Fruit fly (Drosophila melanogaster) whole organism, prepupa: ENCODE results near the gene msd5.

Experiments
- Blimp-1 ChIP-seq: fragments of 200-800 bp; sonication (Bioruptor generic); optimal IDR thresholded peaks from 3 replicates; lab custom pipeline; 2017; ENCODE audit warnings: missing biosample characterization, missing genetic modification characterization, mild to moderate bottlenecking, moderate library complexity, missing genetic modification reagents
- CG10631 ChIP-seq: fragments of 200-800 bp; sonication (Bioruptor generic); optimal IDR thresholded peaks from 2 replicates; lab custom pipeline; 2016; ENCODE audit warnings: missing biosample characterization, missing genetic modification characterization
- CG10669 ChIP-seq: fragments of 200-800 bp; sonication (Bioruptor generic); optimal IDR thresholded peaks from 3 replicates; lab custom pipeline; 2018; ENCODE audit warnings: missing biosample characterization, mild to moderate bottlenecking, missing genetic modification characterization, moderate library complexity
- CG11294 ChIP-seq: fragments of 200-800 bp; sonication (Bioruptor generic); IDR thresholded peaks from 2 replicates; pipeline ENCODE4 v1.3.6; 2022; ENCODE audit warnings: missing biosample characterization, missing genetic modification characterization
- CG11762 ChIP-seq: fragments of 200-800 bp; sonication (Bioruptor generic); optimal IDR thresholded peaks from 3 replicates; lab custom pipeline; 2016; ENCODE audit warnings: missing biosample characterization, missing genetic modification characterization; ENCODE audit not compliant: insufficient read depth
- CG1621 ChIP-seq: fragments of 200-800 bp; sonication (Bioruptor generic); optimal IDR thresholded peaks from 3 replicates; lab custom pipeline; 2018; ENCODE audit warnings: missing biosample characterization, mild to moderate bottlenecking, missing genetic modification characterization
- CG31627 ChIP-seq: fragments of 200-800 bp; sonication (Bioruptor generic); optimal IDR thresholded peaks from 3 replicates; lab custom pipeline; 2016; ENCODE audit warnings: missing biosample characterization, missing genetic modification characterization
- CG32006 ChIP-seq: fragments of 200-800 bp; sonication (Bioruptor generic); optimal IDR thresholded peaks from 3 replicates; lab custom pipeline; 2017; ENCODE audit warnings: missing biosample characterization, mild to moderate bottlenecking, missing genetic modification characterization
- CG4318 ChIP-seq: fragments of 200-800 bp; sonication (Bioruptor generic); optimal IDR thresholded peaks from 3 replicates; lab custom pipeline; 2017; ENCODE audit warnings: missing biosample characterization, mild to moderate bottlenecking, missing genetic modification characterization
- CG6163 ChIP-seq: fragments of 200-800 bp; sonication (Bioruptor generic); IDR thresholded peaks from 3 replicates; pipeline ENCODE4 v1.3.6; 2022; ENCODE audit warnings: missing biosample characterization, missing genetic modification characterization
- CG6276 ChIP-seq: fragments of 200-800 bp; sonication (Bioruptor generic); optimal IDR thresholded peaks from 2 replicates; lab custom pipeline; 2017; ENCODE audit warnings: missing biosample characterization, mild to moderate bottlenecking, missing genetic modification characterization
- CG6792 ChIP-seq: fragments of 200-800 bp; sonication (Bioruptor generic); optimal IDR thresholded peaks from 3 replicates; lab custom pipeline; 2016; ENCODE audit warnings: missing biosample characterization, missing genetic modification characterization
- CG6854 ChIP-seq: fragments of 200-800 bp; sonication (Bioruptor generic); optimal IDR thresholded peaks from 2 replicates; lab custom pipeline; 2017; ENCODE audit warnings: missing biosample characterization, mild to moderate bottlenecking, missing genetic modification characterization
- CG7368 ChIP-seq: fragments of 200-800 bp; sonication (Bioruptor generic); optimal IDR thresholded peaks from 3 replicates; lab custom pipeline; 2016; ENCODE audit warnings: missing biosample characterization, missing genetic modification characterization
- CG8119 ChIP-seq: fragments of 200-800 bp; sonication (Bioruptor generic); IDR thresholded peaks from 3 replicates; pipeline ENCODE4 v1.3.6; 2022; ENCODE audit warnings: missing biosample characterization, missing genetic modification characterization
- CG8319 ChIP-seq: fragments of 200-800 bp; sonication (Bioruptor generic); optimal IDR thresholded peaks from 3 replicates; lab custom pipeline; 2016; ENCODE audit warnings: missing biosample characterization, missing genetic modification characterization
- CG8632 ChIP-seq: fragments of 200-800 bp; sonication (Bioruptor generic); optimal IDR thresholded peaks from 3 replicates; lab custom pipeline; 2016; ENCODE audit warnings: missing biosample characterization, missing genetic modification characterization
- CG9139 ChIP-seq: fragments of 200-800 bp; sonication (Bioruptor generic); optimal IDR thresholded peaks from 3 replicates; lab custom pipeline; 2017; ENCODE audit warnings: missing biosample characterization, mild to moderate bottlenecking, missing genetic modification characterization
- Eip75B ChIP-seq: fragments of 200-800 bp; sonication (Bioruptor generic); optimal IDR thresholded peaks from 3 replicates; lab custom pipeline; 2016; ENCODE audit warnings: missing biosample characterization, missing genetic modification characterization
- Eip78C ChIP-seq: fragments of 200-800 bp; sonication (Bioruptor generic); peaks from one replicate; lab custom pipeline; 2016; ENCODE audit warnings: missing biosample characterization, missing genetic modification characterization
- Ets21C ChIP-seq: fragments of 200-800 bp; sonication (Bioruptor generic); optimal IDR thresholded peaks from 3 replicates; lab custom pipeline; 2016; ENCODE audit warnings: missing biosample characterization, missing genetic modification characterization
- Ets96B ChIP-seq: fragments of 200-800 bp; optimal IDR thresholded peaks from 2 replicates; lab custom pipeline; 2019; ENCODE audit warnings: missing biosample characterization, mild to moderate bottlenecking, missing genetic modification characterization, moderate library complexity
- Gug ChIP-seq: fragments of 200-800 bp; sonication (Bioruptor generic); IDR thresholded peaks from 2 replicates; pipeline ENCODE4 v1.3.6; 2022; ENCODE audit warnings: missing biosample characterization, missing genetic modification characterization
- Hr39 ChIP-seq: fragments of 200-800 bp; sonication (Bioruptor generic); optimal IDR thresholded peaks from 2 replicates; lab custom pipeline; 2016; ENCODE audit warnings: missing biosample characterization, missing genetic modification characterization
- Lpt ChIP-seq: fragments of 200-800 bp; sonication (Bioruptor generic); optimal IDR thresholded peaks from 3 replicates; lab custom pipeline; 2016; ENCODE audit warnings: missing biosample characterization, missing genetic modification characterization
- Smox ChIP-seq: fragments of 200-800 bp; sonication (Bioruptor generic); optimal IDR thresholded peaks from 3 replicates; lab custom pipeline; 2016; ENCODE audit warnings: missing biosample characterization, missing genetic modification characterization
- Sox102F ChIP-seq: fragments of 200-800 bp; sonication (Bioruptor generic); optimal IDR thresholded peaks from 2 replicates; lab custom pipeline; 2016; ENCODE audit warnings: missing biosample characterization, mild to moderate bottlenecking, missing genetic modification characterization
- Sox15 ChIP-seq: fragments of 200-800 bp; sonication (Bioruptor generic); optimal IDR thresholded peaks from 3 replicates; lab custom pipeline; 2016; ENCODE audit warnings: missing biosample characterization, missing genetic modification characterization
- achi ChIP-seq: fragments of 200-800 bp; sonication (Bioruptor generic); optimal IDR thresholded peaks from 3 replicates; lab custom pipeline; 2016; ENCODE audit warnings: missing biosample characterization, missing genetic modification characterization
- acj6 ChIP-seq: fragments of 200-800 bp; sonication (Bioruptor generic); optimal IDR thresholded peaks from 3 replicates; lab custom pipeline; 2016; ENCODE audit warnings: missing biosample characterization, missing genetic modification characterization
- cyc ChIP-seq: fragments of 200-800 bp; sonication (Bioruptor generic); optimal IDR thresholded peaks from 3 replicates; lab custom pipeline; 2016; ENCODE audit warnings: missing biosample characterization, missing genetic modification characterization
- dac ChIP-seq: fragments of 200-800 bp; sonication (Bioruptor generic); optimal IDR thresholded peaks from 2 replicates; lab custom pipeline; 2017; ENCODE audit warnings: missing biosample characterization, mild to moderate bottlenecking, missing genetic modification characterization
- fd59A ChIP-seq: fragments of 200-800 bp; sonication (Bioruptor generic); optimal IDR thresholded peaks from 2 replicates; lab custom pipeline; 2017; ENCODE audit warnings: missing biosample characterization, mild to moderate bottlenecking, missing genetic modification characterization, missing genetic modification reagents
- fd85E ChIP-seq: fragments of 200-800 bp; sonication (Bioruptor generic); optimal IDR thresholded peaks from 3 replicates; lab custom pipeline; 2016; ENCODE audit warnings: missing biosample characterization, missing genetic modification characterization
- fkh ChIP-seq: fragments of 200-800 bp; sonication (Bioruptor generic); optimal IDR thresholded peaks from 3 replicates; lab custom pipeline; 2017; ENCODE audit warnings: missing biosample characterization, mild to moderate bottlenecking, missing genetic modification characterization, moderate library complexity
- net ChIP-seq: fragments of 200-800 bp; sonication (Bioruptor generic); optimal IDR thresholded peaks from 3 replicates; lab custom pipeline; 2016; ENCODE audit warnings: missing biosample characterization, missing genetic modification characterization
- salr ChIP-seq, 2 experiments: fragments of 200-800 bp; sonication (Bioruptor generic); optimal IDR thresholded peaks; 3 replicates each; lab custom pipeline; 2016 to 2018; ENCODE audit warnings: missing biosample characterization in 2 of 2, missing genetic modification characterization in 2 of 2, mild to moderate bottlenecking in 1 of 2
- spab ChIP-seq: fragments of 200-800 bp; sonication (Bioruptor generic); optimal IDR thresholded peaks from 2 replicates; lab custom pipeline; 2017; ENCODE audit warnings: missing biosample characterization, mild to moderate bottlenecking, missing genetic modification characterization, missing genetic modification reagents
- ss ChIP-seq, 2 experiments: fragments of 200-800 bp; sonication (Bioruptor generic); optimal IDR thresholded peaks; 2 replicates in 1 of 2; 3 replicates in 1 of 2; lab custom pipeline; 2017 to 2018; ENCODE audit warnings: mild to moderate bottlenecking in 2 of 2, missing biosample characterization in 2 of 2, missing genetic modification characterization in 2 of 2, moderate library complexity in 1 of 2
- svp ChIP-seq: fragments of 200-800 bp; sonication (Bioruptor generic); peaks from one replicate; lab custom pipeline; 2016; ENCODE audit warnings: missing biosample characterization, missing genetic modification characterization
- topi ChIP-seq: fragments of 200-800 bp; sonication (Bioruptor generic); optimal IDR thresholded peaks from 3 replicates; lab custom pipeline; 2016; ENCODE audit warnings: missing biosample characterization, missing genetic modification characterization
- vri ChIP-seq: fragments of 200-800 bp; sonication (Bioruptor generic); optimal IDR thresholded peaks from 3 replicates; lab custom pipeline; 2016; ENCODE audit warnings: missing biosample characterization, mild to moderate bottlenecking, missing genetic modification characterization

Gene msd5

DNA sequence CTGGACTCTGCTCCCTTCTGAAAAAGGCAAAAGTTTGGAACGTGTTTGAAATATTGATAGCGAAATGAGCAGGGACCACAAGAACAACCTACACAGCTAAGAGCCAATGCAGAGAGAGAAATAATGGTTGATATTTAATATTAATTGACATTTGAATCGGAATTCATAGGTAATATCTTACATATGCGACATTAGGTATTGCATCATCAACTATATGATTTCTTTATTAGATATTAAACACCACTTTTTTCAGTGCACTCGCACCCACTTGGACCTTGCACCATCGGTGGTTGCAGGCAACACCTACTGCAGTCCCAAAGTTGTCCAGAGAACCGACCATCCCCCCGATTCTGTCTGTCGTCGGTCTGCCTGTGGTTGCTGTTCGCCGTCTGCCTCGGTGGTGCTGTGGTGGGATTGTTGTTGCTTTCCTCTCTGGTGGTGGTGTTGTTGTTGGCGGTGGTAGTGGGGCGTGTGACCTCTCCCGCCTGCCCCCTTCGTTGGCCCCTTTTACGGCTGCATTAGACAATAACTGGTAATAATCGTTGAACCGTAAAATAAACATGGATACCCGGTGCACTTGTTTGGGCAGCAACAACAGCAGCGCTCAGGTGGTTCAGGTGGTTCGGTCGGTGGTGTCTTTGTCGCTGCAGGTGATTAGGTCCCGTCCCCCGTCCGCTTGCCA is 46.1 kb upstream of the msd5 start (continued):
- TF ChIP-seq CG10631 (GFP tag; lab: Kevin White, UChicago) (peak; percentile 69), Ets96B (peak; percentile 65), cyc (peak; percentile 48), Blimp-1 (GFP tag; lab: Kevin White, UChicago) (peak; percentile 3), fd85E (GFP tag; lab: Kevin White, UChicago) (no peak), Hr39 (GFP tag; lab: Kevin White, UChicago) (peak; percentile 68), CG8119 (GFP tag; lab: Robert Waterston, UW) (peak; percentile 93), CG6276 (peak; percentile 91), Ets21C (peak; percentile 26), topi (GFP tag; lab: Kevin White, UChicago) (peak; percentile 77), Smox (peak; percentile 43), Lpt (GFP tag; lab: Kevin White, UChicago) (peak; percentile 71), fd59A (GFP tag; lab: Kevin White, UChicago) (peak; percentile 50), Sox15 (GFP tag; lab: Kevin White, UChicago) (peak; percentile 9), CG8632 (peak; percentile 56), CG6163 (GFP tag; lab: Robert Waterston, UW) (peak; percentile 92), Sox102F (GFP tag; lab: Kevin White, UChicago) (peak; percentile 67), CG7368 (no peak), CG11762 (GFP tag; lab: Kevin White, UChicago) (peak; percentile 30), CG31627 (GFP tag; lab: Kevin White, UChicago) (peak; percentile 62), CG10669 (GFP tag; lab: Kevin White, UChicago) (peak; percentile 52), svp (GFP tag; lab: Kevin White, UChicago) (peak; percentile 91), ss (GFP tag; optimal IDR thresholded peaks at IDR 0.05; lab: Kevin White, UChicago) (peak; percentile 82 to 83), CG11294 (GFP tag; lab: Robert Waterston, UW) (peak; percentile 79), CG4318 (GFP tag; lab: Kevin White, UChicago) (peak; percentile 68), CG1621 (tag; lab: Kevin White, UChicago) (peak; percentile 63), net (GFP tag; lab: Kevin White, UChicago) (peak; percentile 76), Eip78C (GFP tag; lab: Kevin White, UChicago) (peak; percentile 88), CG8319 (GFP tag; lab: Kevin White, UChicago) (no peak), fkh (GFP tag; lab: Kevin White, UChicago) (peak; percentile 29), vri (GFP tag; lab: Kevin White, UChicago) (peak; percentile 15), acj6 (peak; percentile 55), CG6854 (GFP tag; lab: Kevin White, UChicago) (peak; percentile 36), Gug (GFP tag; lab: Robert Waterston, UW) (peak; percentile 86), dac (GFP tag; lab: Kevin White, UChicago) (peak; percentile 51), achi (GFP tag; lab: Kevin White, UChicago) (peak; percentile 79), salr (GFP tag; optimal IDR thresholded peaks at IDR 0.05; lab: Kevin White, UChicago) (peak; percentile 8 to 63), CG9139 (peak; percentile 64), CG6792 (GFP tag; lab: Kevin White, UChicago) (peak; percentile 55), Eip75B (peak; percentile 68)

DNA sequence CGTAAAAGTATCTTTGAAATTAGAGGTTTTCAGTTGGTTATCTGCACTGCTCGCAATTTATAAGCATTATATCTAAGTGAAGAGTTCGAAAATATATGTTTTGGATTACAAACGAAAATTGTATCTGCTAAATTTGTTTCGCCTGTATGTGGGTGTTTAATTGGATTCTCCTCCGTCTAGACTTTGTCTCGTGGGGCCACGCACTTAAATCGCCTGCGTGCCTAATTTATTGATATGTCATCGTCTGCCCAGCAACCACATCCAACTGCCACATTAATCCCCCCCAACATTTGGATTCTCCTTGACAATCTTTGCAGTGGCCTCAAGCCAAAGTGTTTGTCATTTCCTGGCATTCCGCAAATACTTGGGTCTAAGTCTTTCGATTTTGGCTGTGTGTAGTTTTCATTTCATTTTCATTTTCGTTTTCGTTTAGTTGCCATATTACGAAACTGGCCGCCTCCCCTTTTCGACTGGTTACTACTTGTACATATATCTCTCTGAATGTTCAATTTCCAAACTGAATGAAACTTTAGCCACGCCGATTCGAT is 45.2 kb upstream of the msd5 start:
- TF ChIP-seq spab (no peak), cyc (no peak), vri (GFP tag; lab: Kevin White, UChicago) (no peak), CG32006 (GFP tag; lab: Kevin White, UChicago) (peak; percentile 34)
